Worm (Caenorhabditis elegans): ENCODE measurements around the gene Y45F3A.4.

Y45F3A.4 gene

DNA sequence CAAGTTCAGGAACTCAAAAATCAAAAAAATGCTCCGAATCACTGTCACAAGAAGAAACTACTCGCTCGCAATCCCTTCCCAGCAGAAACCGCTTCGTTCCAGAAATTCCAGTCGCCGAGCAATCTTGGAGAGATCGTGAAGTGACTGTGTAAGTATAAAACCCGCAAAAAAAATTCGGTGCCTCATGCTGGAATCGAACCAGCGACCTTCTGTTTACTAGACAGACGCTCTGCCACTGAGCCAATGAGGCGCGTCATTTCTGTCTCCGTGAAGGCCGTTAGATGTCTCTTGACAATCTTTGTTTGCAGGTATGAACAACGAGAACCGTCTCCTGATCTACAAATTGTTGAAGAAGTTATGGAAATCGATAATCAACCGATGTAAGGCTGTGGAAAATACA, 49.3 kb upstream of the Y45F3A.4 start (continued):
- peak; percentile 79 for TF ChIP-seq F57A8.1 (GFP tag; optimal IDR thresholded peaks at IDR 0.05)
- TF ChIP-seq D2030.7 (GFP tag; IDR thresholded peaks at IDR 0.05) = peak; percentile 50
- no peak for TF ChIP-seq hlh-26 (GFP tag; conservative IDR thresholded peaks at IDR 0.05)
- TF ChIP-seq snpc-3.4 (tag; optimal IDR thresholded peaks at IDR 0.05) = peak; percentile 44
- TF ChIP-seq lir-1 (GFP tag; conservative IDR thresholded peaks at IDR 0.05) = peak; percentile 68
- TF ChIP-seq akir-1 (GFP tag; optimal IDR thresholded peaks at IDR 0.05) = no peak
- TF ChIP-seq F37B4.10 (GFP tag; IDR thresholded peaks at IDR 0.05) = 0 out of 2 replicates have a peak, but pooled peaks have one; percentile 80
- TF ChIP-seq ekl-4 (GFP tag; IDR thresholded peaks at IDR 0.05) = peak; percentile 81
- TF ChIP-seq nhr-179 (tag; optimal IDR thresholded peaks at IDR 0.05) = no peak
- peak; percentile 73 for TF ChIP-seq F49E8.2 (tag; optimal IDR thresholded peaks at IDR 0.05; ENCODE audit: insufficient read depth)
- TF ChIP-seq cebp-2 (GFP tag; IDR thresholded peaks at IDR 0.05) = 0 out of 2 replicates have a peak, but pooled peaks have one; percentile 45
- 0 out of 2 replicates have a peak, but pooled peaks have one; percentile 39 for TF ChIP-seq ztf-28 (GFP tag; IDR thresholded peaks at IDR 0.05)
- TF ChIP-seq madf-8 (GFP tag; conservative IDR thresholded peaks at IDR 0.05) = no peak; the same call in 1 of the 2 replicates
- TF ChIP-seq lin-54 (GFP tag; optimal IDR thresholded peaks at IDR 0.05) = peak; percentile 45
- TF ChIP-seq mcd-1 (GFP tag; IDR thresholded peaks at IDR 0.05) = peak; percentile 60
- TF ChIP-seq rec-8 (tag; optimal IDR thresholded peaks at IDR 0.05) = peak; percentile 59 to 73
- TF ChIP-seq fkh-3 (tag; optimal IDR thresholded peaks at IDR 0.05) = no peak
- no peak for TF ChIP-seq T26A5.8 (tag; optimal IDR thresholded peaks at IDR 0.05)
- TF ChIP-seq hsf-1 (GFP tag; IDR thresholded peaks at IDR 0.05) = peak; percentile 53; the same call in 1 of the 2 replicates
- TF ChIP-seq dox-1 (GFP tag; IDR thresholded peaks at IDR 0.05) = peak; percentile 88
- TF ChIP-seq tlf-1 (GFP tag; optimal IDR thresholded peaks at IDR 0.05) = peak; percentile 15
- peak; percentile 67 for TF ChIP-seq hmg-1.2 (GFP tag; IDR thresholded peaks at IDR 0.05)
- peak; percentile 77 for TF ChIP-seq madf-6 (GFP tag; IDR thresholded peaks at IDR 0.05)
- peak; percentile 62 for TF ChIP-seq hrde-1 (tag; optimal IDR thresholded peaks at IDR 0.05; ENCODE audit: borderline replicate concordance)
- TF ChIP-seq nfyb-1 (GFP tag; IDR thresholded peaks at IDR 0.05) = peak; percentile 80
- TF ChIP-seq ceh-40 (GFP tag; IDR thresholded peaks at IDR 0.05) = 0 out of 2 replicates have a peak, but pooled peaks have one; percentile 62
- TF ChIP-seq atf-7 (tag; optimal IDR thresholded peaks at IDR 0.05) = peak; percentile 19
- peak; percentile 45 for TF ChIP-seq F52B5.7 (tag; optimal IDR thresholded peaks at IDR 0.05)
- 0 out of 2 replicates have a peak, but pooled peaks have one; percentile 68 for TF ChIP-seq aptf-3 (GFP tag; IDR thresholded peaks at IDR 0.05)
- 0 out of 2 replicates have a peak, but pooled peaks have one; percentile 17 for TF ChIP-seq cebp-1 (GFP tag; IDR thresholded peaks at IDR 0.05)
- peak; percentile 61 for TF ChIP-seq cebp-1 (tag; optimal IDR thresholded peaks at IDR 0.05)
- TF ChIP-seq nhr-80 (tag; optimal IDR thresholded peaks at IDR 0.05) = peak; percentile 15
- TF ChIP-seq Y79H2A.3 (GFP tag; conservative IDR thresholded peaks at IDR 0.05) = 0 out of 2 replicates have a peak, but pooled peaks have one; percentile 59
- no peak for TF ChIP-seq tbx-9 (tag; optimal IDR thresholded peaks at IDR 0.05; ENCODE audit: borderline replicate concordance)
- TF ChIP-seq mel-28 (tag; optimal IDR thresholded peaks at IDR 0.05; ENCODE audit: borderline replicate concordance) = peak; percentile 49
- peak; percentile 51; the same call in 1 of the 2 replicates for TF ChIP-seq ceh-100 (GFP tag; IDR thresholded peaks at IDR 0.05)
- TF ChIP-seq mxl-1 (tag; optimal IDR thresholded peaks at IDR 0.05) = peak; percentile 52
- TF ChIP-seq lsl-1 (GFP tag; optimal IDR thresholded peaks at IDR 0.05) = peak; percentile 57
- TF ChIP-seq ccch-3 (GFP tag; optimal IDR thresholded peaks at IDR 0.05) = no peak
- TF ChIP-seq nfya-1 (tag; optimal IDR thresholded peaks at IDR 0.05; ENCODE audit: borderline replicate concordance, insufficient read depth) = no peak
- TF ChIP-seq dpff-1 (tag; optimal IDR thresholded peaks at IDR 0.05) = no peak
- TF ChIP-seq sea-2 (GFP tag; IDR thresholded peaks at IDR 0.05) = no peak
- peak; percentile 70 for TF ChIP-seq zim-3 (tag; optimal IDR thresholded peaks at IDR 0.05)
- TF ChIP-seq unc-62 (GFP tag; optimal IDR thresholded peaks at IDR 0.05) = no peak
- TF ChIP-seq him-1 (tag; optimal IDR thresholded peaks at IDR 0.05) = peak; percentile 42
- TF ChIP-seq nhr-90 (tag; optimal IDR thresholded peaks at IDR 0.05) = peak; percentile 75
- 0 out of 2 replicates have a peak, but pooled peaks have one; percentile 69 for TF ChIP-seq bed-1 (GFP tag; IDR thresholded peaks at IDR 0.05)
- TF ChIP-seq ceh-58 (GFP tag; IDR thresholded peaks at IDR 0.05) = peak; percentile 80; the same call in 1 of the 2 replicates

Measured in whole organism, young adult.